Fruit fly (Drosophila melanogaster): ENCODE measurements around the gene CASK.

CASK gene

dm6 chr3R:21849988-21850460 is 27.6 kb upstream of the CASK start (continued):
- TF ChIP-seq CG11723 (GFP tag; optimal IDR thresholded peaks at IDR 0.05) (peak; percentile 3), NFAT (GFP tag; IDR thresholded peaks at IDR 0.05) (no peak), Xbp1 (GFP tag; optimal IDR thresholded peaks at IDR 0.05) (peak; percentile 59), Hr39 (optimal IDR thresholded peaks at IDR 0.05) (no peak), scrt (GFP tag; optimal IDR thresholded peaks at IDR 0.05) (no peak), CG2120 (GFP tag; optimal IDR thresholded peaks at IDR 0.05) (peak; percentile 4), CG2199 (GFP tag; IDR thresholded peaks at IDR 0.05) (peak; percentile 91; the same call in 2 of the 3 replicates), HLH54F (GFP tag; optimal IDR thresholded peaks at IDR 0.05) (peak; percentile 37), lab (GFP tag; optimal IDR thresholded peaks at IDR 0.05) (peak; percentile 38), MBD-R2 (GFP tag; IDR thresholded peaks at IDR 0.05) (peak; percentile 21; the same call in 1 of the 2 replicates), chm (GFP tag; IDR thresholded peaks at IDR 0.05) (0 out of 2 replicates have a peak, but pooled peaks have one; percentile 24), hth (optimal IDR thresholded peaks at IDR 0.05) (no peak), pzg (GFP tag; optimal IDR thresholded peaks at IDR 0.05) (no peak), CG17361 (GFP tag; IDR thresholded peaks at IDR 0.05) (peak; percentile 74), CG12659 (GFP tag; optimal IDR thresholded peaks at IDR 0.05) (peak; percentile 36), CG8765 (GFP tag; IDR thresholded peaks at IDR 0.05) (0 out of 2 replicates have a peak, but pooled peaks have one; percentile 35), HLH3B (GFP tag; IDR thresholded peaks at IDR 0.05) (peak; percentile 15; the same call in 1 of the 2 replicates), fd96Cb (tag; optimal IDR thresholded peaks at IDR 0.05) (peak; percentile 17), CG10267 (tag; optimal IDR thresholded peaks at IDR 0.05) (peak; percentile 0), gce (GFP tag; IDR thresholded peaks at IDR 0.05) (no peak), CG18764 (GFP tag; optimal IDR thresholded peaks at IDR 0.05) (no peak), CG8281 (tag; optimal IDR thresholded peaks at IDR 0.05) (peak; percentile 6), Sry-δ (GFP tag; optimal IDR thresholded peaks at IDR 0.05) (no peak), CG16815 (GFP tag; optimal IDR thresholded peaks at IDR 0.05) (peak; percentile 47), Awh (GFP tag; IDR thresholded peaks at IDR 0.05) (peak; percentile 49; the same call in 1 of the 2 replicates), jumu (GFP tag; optimal IDR thresholded peaks at IDR 0.05) (peak; percentile 24), cwo (GFP tag; optimal IDR thresholded peaks at IDR 0.05) (peak; percentile 23), Ssrp (tag; optimal IDR thresholded peaks at IDR 0.05) (peak; percentile 64), CG12104 (GFP tag; optimal IDR thresholded peaks at IDR 0.05) (no peak), lola (GFP tag; optimal IDR thresholded peaks at IDR 0.05) (peak in 1 of 3 experiments; percentile 55), Hey (tag; optimal IDR thresholded peaks at IDR 0.05) (no peak), fd64A (GFP tag; optimal IDR thresholded peaks at IDR 0.05) (peak; percentile 22), emc (GFP tag; optimal IDR thresholded peaks at IDR 0.05) (no peak), aop (GFP tag; IDR thresholded peaks at IDR 0.05) (no peak), CG17359 (tag; optimal IDR thresholded peaks at IDR 0.05) (peak; percentile 6), crol (GFP tag; IDR thresholded peaks at IDR 0.05) (0 out of 2 replicates have a peak, but pooled peaks have one; percentile 24), stc (GFP tag; IDR thresholded peaks at IDR 0.05) (0 out of 2 replicates have a peak, but pooled peaks have one; percentile 45), CG1529 (GFP tag; optimal IDR thresholded peaks at IDR 0.05) (peak; percentile 19), tx (GFP tag; optimal IDR thresholded peaks at IDR 0.05) (peak; percentile 37), Atf3 (GFP tag; optimal IDR thresholded peaks at IDR 0.05) (peak; percentile 12), slp2 (GFP tag; optimal IDR thresholded peaks at IDR 0.05) (peak; percentile 28), CG10431 (GFP tag; optimal IDR thresholded peaks at IDR 0.05) (peak; percentile 3), CG32772 (GFP tag; IDR thresholded peaks at IDR 0.05) (peak; percentile 54), org-1 (GFP tag; optimal IDR thresholded peaks at IDR 0.05) (peak; percentile 28), Med (GFP tag) (peak; percentile 73), mam (GFP tag; optimal IDR thresholded peaks at IDR 0.05) (peak; percentile 20), CG3726 (GFP tag; IDR thresholded peaks at IDR 0.05) (no peak), CG10979 (tag; optimal IDR thresholded peaks at IDR 0.05) (peak; percentile 41), CG12769 (tag; optimal IDR thresholded peaks at IDR 0.05) (no peak), Gug (GFP tag; IDR thresholded peaks at IDR 0.05) (0 out of 4 replicates have a peak, but pooled peaks have one; percentile 36), CG7786 (GFP tag; optimal IDR thresholded peaks at IDR 0.05) (peak; percentile 23)
